Worm (Caenorhabditis elegans) whole organism, young adult: ENCODE data around the gene Y56A3A.22.
A peak's percentile ranks its signal among the peaks of the same experiment; 100 is the strongest.

Experiments used
- D2030.7 ChIP-seq: fragments of 200-800 bp; sonication (Bioruptor generic); IDR thresholded peaks from 2 replicates; pipeline ENCODE4 v1.3.6; 2022; ENCODE audit warnings: missing genetic modification reagents, missing genetic modification characterization, missing compliant biosample characterization
- F55B11.4 ChIP-seq: sonication (generic microtip); optimal IDR thresholded peaks from 2 replicates; lab custom pipeline; 2016; ENCODE audit warnings: missing compliant biosample characterization, missing genetic modification characterization, borderline replicate concordance; ENCODE audit not compliant: insufficient read depth
- F57C9.4 ChIP-seq: sonication (generic microtip); optimal IDR thresholded peaks from 2 replicates; lab custom pipeline; 2017; ENCODE audit warnings: mild to moderate bottlenecking, missing genetic modification characterization, missing compliant biosample characterization
- ZK185.1 ChIP-seq: sonication (generic microtip); optimal IDR thresholded peaks from 2 replicates; lab custom pipeline; 2016; ENCODE audit warnings: mild to moderate bottlenecking, missing genetic modification characterization, missing compliant biosample characterization; ENCODE audit not compliant: poor library complexity, severe bottlenecking
- ceh-58 ChIP-seq: fragments of 200-800 bp; sonication (Bioruptor generic); IDR thresholded peaks from 2 replicates; pipeline ENCODE4 v1.3.6; 2022; ENCODE audit warnings: missing genetic modification characterization, missing compliant biosample characterization
- ceh-91 ChIP-seq: fragments of 200-800 bp; sonication (Bioruptor generic); IDR thresholded peaks from 2 replicates; pipeline ENCODE4 v1.3.6; 2022; ENCODE audit warnings: missing genetic modification reagents, missing genetic modification characterization, missing compliant biosample characterization
- ets-4 ChIP-seq: fragments of 200-800 bp; sonication (Bioruptor generic); optimal IDR thresholded peaks from 2 replicates; lab custom pipeline; 2018; ENCODE audit warnings: mild to moderate bottlenecking, missing genetic modification characterization, missing compliant biosample characterization
- him-1 ChIP-seq: sonication (generic microtip); optimal IDR thresholded peaks from 2 replicates; lab custom pipeline; 2016; ENCODE audit warnings: missing genotype, missing genetic modification reagents, missing genetic modification characterization, missing compliant biosample characterization
- lin-35 ChIP-seq, 3 experiments: fragments of 150-350 bp in 2 of 3; sonication (generic microtip) in 1 of 3; optimal IDR thresholded peaks; 2 replicates each; lab custom pipeline; 2014 to 2018; ENCODE audit warnings: missing biosample characterization in 3 of 3, missing genetic modification characterization in 3 of 3, missing genetic modification reagents in 3 of 3
- pha-4 ChIP-seq: fragments of 150-350 bp; sonication (generic microtip); optimal IDR thresholded peaks from 2 replicates; lab custom pipeline; 2014; ENCODE audit warnings: missing biosample characterization, missing genetic modification reagents, missing genetic modification characterization
- sea-2 ChIP-seq: fragments of 200-800 bp; sonication (Bioruptor generic); IDR thresholded peaks from 2 replicates; pipeline ENCODE4 v1.3.6; 2022; ENCODE audit warnings: missing genetic modification characterization, missing compliant biosample characterization
- somi-1 ChIP-seq: fragments of 200-800 bp; sonication (Bioruptor generic); optimal IDR thresholded peaks from 2 replicates; lab custom pipeline; 2018; ENCODE audit warnings: mild to moderate bottlenecking, missing genetic modification characterization, missing compliant biosample characterization

DNA sequence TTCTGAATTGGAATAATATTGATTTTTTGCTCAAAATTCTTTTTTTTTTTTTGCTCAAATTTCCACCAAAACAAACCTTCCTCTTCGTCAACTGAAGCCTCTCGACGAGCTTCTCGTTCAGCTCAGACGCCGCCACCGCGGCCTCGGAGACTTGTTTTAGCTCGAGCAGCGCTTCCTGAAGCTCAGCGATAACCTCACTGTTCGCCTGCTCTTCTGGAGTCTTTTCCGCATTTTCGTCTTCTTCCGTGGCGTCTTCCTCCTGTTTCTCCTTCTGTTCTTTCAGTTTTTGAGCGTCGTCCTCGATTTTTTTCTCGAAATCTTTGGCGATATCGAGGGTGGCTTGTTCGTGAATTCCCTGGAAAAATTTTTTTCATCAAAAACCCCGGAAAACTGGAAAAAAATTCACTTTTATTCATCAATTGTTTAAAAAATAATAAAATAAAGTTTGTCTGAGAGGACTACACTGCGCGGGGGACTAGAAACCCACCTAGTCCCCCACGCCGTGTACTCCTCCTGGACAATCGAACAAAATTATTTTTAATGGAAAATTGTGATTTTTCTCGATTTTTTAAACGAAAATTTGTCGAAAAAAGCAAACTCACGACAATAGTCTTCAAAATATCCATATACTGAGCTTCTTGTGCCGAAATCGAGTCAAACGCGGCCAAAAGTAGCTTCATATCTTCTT, 24.7 kb downstream of the Y56A3A.22 start:
- TF ChIP-seq ets-4 (GFP tag; lab: Kevin White, UChicago) (no peak), pha-4 (tag; lab: Kevin White, UChicago) (no peak), D2030.7 (GFP tag; lab: Robert Waterston, UW) (peak; percentile 62; the same call in 1 of the 2 replicates), F55B11.4 (no peak), F57C9.4 (tag; lab: Kevin White, UChicago) (peak; percentile 59), ceh-91 (GFP tag; lab: Robert Waterston, UW) (peak; percentile 46; the same call in 1 of the 2 replicates), lin-35 (GFP tag; optimal IDR thresholded peaks at IDR 0.05; lab: Kevin White, UChicago) (peak in 1 of 3 experiments; percentile 78), ceh-58 (no peak), ZK185.1 (no peak), him-1 (tag; lab: Kevin White, UChicago) (peak; percentile 51), sea-2 (GFP tag; lab: Robert Waterston, UW) (no peak), somi-1 (GFP tag; lab: Kevin White, UChicago) (no peak)
